Worm (Caenorhabditis elegans): Measurements from ENCODE around the gene ZK418.6.

The ZK418.6 gene

ce11 chrIII:7073801-7074386, 4.7 kb downstream of the ZK418.6 start, which contains the start of gene ZK418.5 (continued):
- TF ChIP-seq mdl-1 (tag; optimal IDR thresholded peaks at IDR 0.05) = peak in 1 of 2 experiments; percentile 11

- no peak for TF ChIP-seq lin-15B (tag; optimal IDR thresholded peaks at IDR 0.05)
- no peak for TF ChIP-seq lin-39 (tag; optimal IDR thresholded peaks at IDR 0.05)
- no peak for TF ChIP-seq snu-23 (GFP tag; optimal IDR thresholded peaks at IDR 0.05)
- TF ChIP-seq xbp-1 (tag; optimal IDR thresholded peaks at IDR 0.05) = no peak
- no peak for TF ChIP-seq F16B12.6 (tag; optimal IDR thresholded peaks at IDR 0.05)
- no peak for TF ChIP-seq unc-130 (tag; optimal IDR thresholded peaks at IDR 0.05)
- TF ChIP-seq ceh-90 (tag; optimal IDR thresholded peaks at IDR 0.05) = no peak
- no peak for TF ChIP-seq nhr-77 (tag; optimal IDR thresholded peaks at IDR 0.05)
- TF ChIP-seq sup-37 (GFP tag; optimal IDR thresholded peaks at IDR 0.05) = no peak
- TF ChIP-seq C34B4.2 (tag; optimal IDR thresholded peaks at IDR 0.05) = no peak
- no peak for TF ChIP-seq mdl-1 (tag; optimal IDR thresholded peaks at IDR 0.05)
- TF ChIP-seq tbx-2 (tag; optimal IDR thresholded peaks at IDR 0.05) = no peak
- no peak for TF ChIP-seq ceh-63 (GFP tag; optimal IDR thresholded peaks at IDR 0.05)
- no peak for TF ChIP-seq ceh-88 (GFP tag; IDR thresholded peaks at IDR 0.05)
- no peak for TF ChIP-seq fos-1 (tag; optimal IDR thresholded peaks at IDR 0.05)
Observed at ce11 chrIII:7072452-7072851, 6.2 kb downstream of the ZK418.6 start, which contains the start of gene lin-37. TSS of gene lin-37 (minus strand) at chrIII:7072552.

ce11 chrIII:7069981-7070380, 8.7 kb downstream of the ZK418.6 start, which contains the start of gene tmem-17:
TSS of gene tmem-17 (plus strand) at chrIII:7070281.
- TF ChIP-seq ama-1 (optimal IDR thresholded peaks at IDR 0.05) (no peak), ces-1 (GFP tag; optimal IDR thresholded peaks at IDR 0.05) (no peak), pax-3 (tag; optimal IDR thresholded peaks at IDR 0.05) (no peak), ceh-82 (tag; optimal IDR thresholded peaks at IDR 0.05) (no peak), fkh-4 (tag; optimal IDR thresholded peaks at IDR 0.05; ENCODE audit: borderline replicate concordance) (no peak), ztf-4 (tag; optimal IDR thresholded peaks at IDR 0.05) (no peak), lin-14 (GFP tag; optimal IDR thresholded peaks at IDR 0.05) (no peak), nhr-90 (tag; optimal IDR thresholded peaks at IDR 0.05; ENCODE audit: poor library complexity) (no peak), ceh-88 (GFP tag; IDR thresholded peaks at IDR 0.05) (no peak), fos-1 (tag; optimal IDR thresholded peaks at IDR 0.05) (no peak), sptf-1 (tag; optimal IDR thresholded peaks at IDR 0.05) (no peak), nhr-77 (tag; optimal IDR thresholded peaks at IDR 0.05) (no peak), snpc-4 (tag; optimal IDR thresholded peaks at IDR 0.05) (no peak), dsc-1 (tag; optimal IDR thresholded peaks at IDR 0.05) (no peak), unc-86 (tag; optimal IDR thresholded peaks at IDR 0.05) (no peak), mdl-1 (tag; optimal IDR thresholded peaks at IDR 0.05) (no peak), lin-39 (tag; optimal IDR thresholded peaks at IDR 0.05) (no peak), unc-130 (tag; optimal IDR thresholded peaks at IDR 0.05) (no peak), mef-2 (tag; optimal IDR thresholded peaks at IDR 0.05) (no peak)

- TF ChIP-seq swsn-7 (tag; optimal IDR thresholded peaks at IDR 0.05) (peak; percentile 32), egl-27 (tag; optimal IDR thresholded peaks at IDR 0.05) (no peak), unc-86 (tag; optimal IDR thresholded peaks at IDR 0.05) (no peak), C16A3.4 (tag; optimal IDR thresholded peaks at IDR 0.05) (peak; percentile 46), nhr-90 (tag; optimal IDR thresholded peaks at IDR 0.05; ENCODE audit: poor library complexity) (no peak), ceh-88 (GFP tag; IDR thresholded peaks at IDR 0.05) (no peak), efl-1 (optimal IDR thresholded peaks at IDR 0.05) (peak; percentile 90 to 94), efl-1 (GFP tag; optimal IDR thresholded peaks at IDR 0.05 in 1 of 2) (peak; percentile 93 to 99), unc-30 (tag; optimal IDR thresholded peaks at IDR 0.05) (no peak), alr-1 (tag; optimal IDR thresholded peaks at IDR 0.05; ENCODE audit: borderline replicate concordance) (no peak), unc-130 (tag; optimal IDR thresholded peaks at IDR 0.05) (peak; percentile 45), ets-5 (GFP tag; IDR thresholded peaks at IDR 0.05) (no peak), tlp-1 (tag; optimal IDR thresholded peaks at IDR 0.05) (no peak), fkh-10 (GFP tag; optimal IDR thresholded peaks at IDR 0.05) (no peak), nhr-76 (tag; optimal IDR thresholded peaks at IDR 0.05) (no peak), hpl-2 (GFP tag; optimal IDR thresholded peaks at IDR 0.05) (no peak), nhr-77 (tag; optimal IDR thresholded peaks at IDR 0.05) (no peak), dpl-1 (GFP tag; optimal IDR thresholded peaks at IDR 0.05) (peak; percentile 89 to 95 (median 94)), nhr-11 (tag; optimal IDR thresholded peaks at IDR 0.05) (no peak), nhr-85 (tag) (peak; percentile 57), dsc-1 (tag; optimal IDR thresholded peaks at IDR 0.05) (no peak), ceh-82 (tag; optimal IDR thresholded peaks at IDR 0.05) (peak in 1 of 3 experiments; percentile 51), vab-15 (tag; optimal IDR thresholded peaks at IDR 0.05) (no peak), egl-13 (tag; optimal IDR thresholded peaks at IDR 0.05) (no peak), C04F5.9 (tag; optimal IDR thresholded peaks at IDR 0.05) (no peak), blmp-1 (tag; optimal IDR thresholded peaks at IDR 0.05) (peak; percentile 23)
Observed at ce11 chrIII:7068520-7069113, 10.0 kb downstream of the ZK418.6 start, which contains the start of the genes ubc-18 and R01H2.8. TSS of gene ubc-18 (minus strand) at chrIII:7068570. TSS of gene R01H2.8 (plus strand) at chrIII:7069063.
